Worm (Caenorhabditis elegans) whole organism, mixed stage, embryonic: ENCODE measurements around the gene fbxa-163.

Source experiments
- mls-2 ChIP-seq: sonication (generic microtip); optimal IDR thresholded peaks from 2 replicates; lab custom pipeline; 2016; ENCODE audit warnings: mild to moderate bottlenecking, missing genetic modification characterization, moderate library complexity, missing compliant biosample characterization
- nhr-237 ChIP-seq: fragments of 150-350 bp; optimal IDR thresholded peaks from 2 replicates; lab custom pipeline; 2014; ENCODE audit warnings: missing biosample characterization, missing genetic modification characterization
- nhr-28 ChIP-seq: fragments of 150-350 bp; optimal IDR thresholded peaks from 2 replicates; lab custom pipeline; 2014; ENCODE audit warnings: missing biosample characterization, missing genetic modification characterization

DNA sequence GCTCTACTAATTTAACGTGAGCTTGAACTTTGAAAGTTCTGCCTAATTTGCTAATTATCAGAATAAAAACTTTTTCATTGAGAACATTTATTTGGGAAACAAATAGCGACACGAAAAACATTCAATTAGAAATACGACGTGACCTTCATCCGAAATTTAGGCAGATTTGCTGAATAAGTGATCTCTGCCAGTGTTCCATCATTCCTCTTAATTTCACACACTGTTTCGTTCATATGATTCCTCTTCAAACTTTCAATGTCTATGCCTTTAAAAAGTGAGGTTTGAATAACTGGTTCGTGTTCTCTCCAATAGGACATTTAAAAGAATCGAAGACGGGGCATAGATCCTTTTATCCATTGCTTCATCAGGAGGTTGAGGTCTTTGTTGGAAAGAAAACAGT, 40.0 kb upstream of the fbxa-163 start, which contains the start of gene fbxb-20:
- TF ChIP-seq mls-2 (tag; lab: Kevin White, UChicago) (no peak), nhr-237 (no peak), nhr-28 (tag; lab: Kevin White, UChicago) (no peak)
